Fruit fly (Drosophila melanogaster) whole organism, embryonic: Measurements from ENCODE around the gene Hand.
A peak's percentile ranks its signal among the peaks of the same experiment; 100 is the strongest.

Experiments used
- CG10147 ChIP-seq: fragments of 200-800 bp; sonication (Bioruptor generic); optimal IDR thresholded peaks from 2 replicates; lab custom pipeline; 2019; ENCODE audit warnings: missing biosample characterization, mild to moderate bottlenecking, missing genetic modification characterization, moderate library complexity
- CG10959 ChIP-seq: fragments of 200-800 bp; sonication (Bioruptor generic); IDR thresholded peaks from 2 replicates; pipeline ENCODE4 v1.3.6; 2022; ENCODE audit warnings: missing biosample characterization, missing genetic modification characterization
- CG12155 ChIP-seq: fragments of 200-800 bp; sonication (Bioruptor generic); optimal IDR thresholded peaks from 3 replicates; lab custom pipeline; 2016; ENCODE audit warnings: missing biosample characterization, missing genetic modification characterization
- CG12659 ChIP-seq: fragments of 200-800 bp; sonication (Bioruptor generic); optimal IDR thresholded peaks from 3 replicates; lab custom pipeline; 2017; ENCODE audit warnings: mild to moderate bottlenecking, missing biosample characterization, missing genetic modification reagents, missing genetic modification characterization
- CG1603 ChIP-seq: fragments of 200-800 bp; sonication (Bioruptor generic); optimal IDR thresholded peaks from 2 replicates; lab custom pipeline; 2019; ENCODE audit warnings: missing biosample characterization, mild to moderate bottlenecking, missing genetic modification characterization, moderate library complexity
- CG17361 ChIP-seq: fragments of 200-800 bp; sonication (Bioruptor generic); IDR thresholded peaks from 3 replicates; pipeline ENCODE4 v1.3.6; 2022; ENCODE audit warnings: missing biosample characterization, missing genetic modification characterization
- CG1832 ChIP-seq: fragments of 200-800 bp; sonication (Bioruptor generic); optimal IDR thresholded peaks from 2 replicates; lab custom pipeline; 2017; ENCODE audit warnings: missing biosample characterization, mild to moderate bottlenecking, missing genetic modification characterization, inconsistent platforms
- CG2678 ChIP-seq: fragments of 200-800 bp; sonication (Bioruptor generic); optimal IDR thresholded peaks from 3 replicates; lab custom pipeline; 2019; ENCODE audit warnings: missing biosample characterization, mild to moderate bottlenecking, missing genetic modification characterization, moderate library complexity
- CG30403 ChIP-seq: fragments of 200-800 bp; sonication (Bioruptor generic); optimal IDR thresholded peaks from 3 replicates; lab custom pipeline; 2016; ENCODE audit warnings: missing biosample characterization, missing genetic modification characterization
- CG34422 ChIP-seq: fragments of 200-800 bp; sonication (Bioruptor generic); IDR thresholded peaks from 3 replicates; pipeline ENCODE4 v1.3.6; 2022; ENCODE audit warnings: missing biosample characterization, missing genetic modification characterization
- CG4328 ChIP-seq: fragments of 200-800 bp; sonication (Bioruptor generic); optimal IDR thresholded peaks from 3 replicates; lab custom pipeline; 2017; ENCODE audit warnings: missing biosample characterization, missing genetic modification reagents, missing genetic modification characterization
- CG4707 ChIP-seq: fragments of 200-800 bp; sonication (Bioruptor generic); optimal IDR thresholded peaks from 2 replicates; lab custom pipeline; 2018; ENCODE audit warnings: missing biosample characterization, mild to moderate bottlenecking, missing genetic modification characterization, moderate library complexity
- CG6654 ChIP-seq: fragments of 200-800 bp; sonication (Bioruptor generic); optimal IDR thresholded peaks from 2 replicates; lab custom pipeline; 2017; ENCODE audit warnings: missing biosample characterization, mild to moderate bottlenecking, missing genetic modification characterization
- CG6791 ChIP-seq: fragments of 200-800 bp; sonication (Bioruptor generic); IDR thresholded peaks from 3 replicates; pipeline ENCODE4 v1.3.6; 2022; ENCODE audit warnings: missing biosample characterization, missing genetic modification characterization; ENCODE audit not compliant: partially characterized antibody
- CG7839 ChIP-seq: fragments of 200-800 bp; sonication (Bioruptor generic); optimal IDR thresholded peaks from 3 replicates; lab custom pipeline; 2018; ENCODE audit warnings: missing biosample characterization, mild to moderate bottlenecking, missing genetic modification characterization, moderate library complexity
- CG8281 ChIP-seq: fragments of 200-800 bp; sonication (Bioruptor generic); optimal IDR thresholded peaks from 2 replicates; lab custom pipeline; 2018; ENCODE audit warnings: missing biosample characterization, mild to moderate bottlenecking, missing genetic modification characterization, moderate library complexity
- CG8290 ChIP-seq, 3 experiments: fragments of 200-800 bp; sonication (Bioruptor generic); optimal IDR thresholded peaks; 2 replicates each; lab custom pipeline; 2016 to 2019; ENCODE audit warnings: missing biosample characterization in 3 of 3, missing genetic modification characterization in 3 of 3, mild to moderate bottlenecking in 2 of 3, moderate library complexity in 1 of 3
- CG8388 ChIP-seq: fragments of 200-800 bp; sonication (Bioruptor generic); optimal IDR thresholded peaks from 2 replicates; lab custom pipeline; 2019; ENCODE audit warnings: missing biosample characterization, mild to moderate bottlenecking, missing genetic modification characterization, moderate library complexity
- CG8478 ChIP-seq: fragments of >200 bp; optimal IDR thresholded peaks from 2 replicates; lab custom pipeline; 2018
- CG9817 ChIP-seq: fragments of 200-800 bp; sonication (Bioruptor generic); optimal IDR thresholded peaks from 2 replicates; lab custom pipeline; 2018; ENCODE audit warnings: missing biosample characterization, mild to moderate bottlenecking, missing genetic modification characterization, moderate library complexity
- CHES-1-like ChIP-seq: fragments of 200-800 bp; sonication (Bioruptor generic); optimal IDR thresholded peaks from 2 replicates; lab custom pipeline; 2016; ENCODE audit warnings: missing biosample characterization, missing genetic modification characterization
- CoRest ChIP-seq: fragments of 200-800 bp; sonication (Bioruptor generic); optimal IDR thresholded peaks from 3 replicates; lab custom pipeline; 2018; ENCODE audit warnings: missing biosample characterization, mild to moderate bottlenecking, missing genetic modification characterization, moderate library complexity
- D19A ChIP-seq: fragments of 200-800 bp; optimal IDR thresholded peaks from 3 replicates; lab custom pipeline; 2019; ENCODE audit warnings: missing biosample characterization, mild to moderate bottlenecking, missing genetic modification characterization, moderate library complexity
- Deaf1 ChIP-seq: fragments of 200-800 bp; optimal IDR thresholded peaks from 3 replicates; lab custom pipeline; 2019; ENCODE audit warnings: missing biosample characterization, mild to moderate bottlenecking, missing genetic modification characterization, moderate library complexity
- Dp ChIP-seq: fragments of 200-800 bp; sonication (Bioruptor generic); optimal IDR thresholded peaks from 2 replicates; lab custom pipeline; 2018; ENCODE audit warnings: missing biosample characterization, mild to moderate bottlenecking, missing genetic modification characterization, moderate library complexity
- E2f2 ChIP-seq: fragments of 200-800 bp; sonication (Bioruptor generic); IDR thresholded peaks from 2 replicates; pipeline ENCODE4 v1.3.6; 2022; ENCODE audit warnings: missing biosample characterization, missing genetic modification characterization
- H15 ChIP-seq: fragments of 200-800 bp; sonication (Bioruptor generic); IDR thresholded peaks from 3 replicates; pipeline ENCODE4 v1.3.6; 2022; ENCODE audit warnings: missing biosample characterization, missing genetic modification characterization
- Hmx ChIP-seq: fragments of 200-800 bp; sonication (Bioruptor generic); optimal IDR thresholded peaks from 2 replicates; lab custom pipeline; 2016; ENCODE audit warnings: missing biosample characterization, missing genetic modification characterization
- Hr3 ChIP-seq: fragments of 200-800 bp; sonication (Bioruptor generic); optimal IDR thresholded peaks from 3 replicates; lab custom pipeline; 2016; ENCODE audit warnings: missing biosample characterization, missing genetic modification characterization
- Lhr ChIP-seq: fragments of 200-800 bp; sonication (Bioruptor generic); optimal IDR thresholded peaks from 3 replicates; lab custom pipeline; 2017; ENCODE audit warnings: mild to moderate bottlenecking, missing biosample characterization, missing genetic modification reagents, missing genetic modification characterization
- Neu2 ChIP-seq: fragments of 200-800 bp; sonication (Bioruptor generic); optimal IDR thresholded peaks from 3 replicates; lab custom pipeline; 2016; ENCODE audit warnings: missing biosample characterization, missing genetic modification characterization, borderline replicate concordance
- Pdp1 ChIP-seq, 2 experiments: fragments of 200-800 bp; sonication (Bioruptor generic); optimal IDR thresholded peaks; 3 replicates each; lab custom pipeline; 2016; ENCODE audit warnings: missing biosample characterization in 2 of 2, missing genetic modification characterization in 2 of 2, mild to moderate bottlenecking in 1 of 2, moderate library complexity in 1 of 2
- br ChIP-seq: fragments of >200 bp; optimal IDR thresholded peaks from 2 replicates; lab custom pipeline; 2017
- dimm ChIP-seq: fragments of 200-800 bp; sonication (Bioruptor generic); IDR thresholded peaks from 2 replicates; pipeline ENCODE4 v1.3.6; 2022; ENCODE audit warnings: missing biosample characterization, missing genetic modification characterization
- esg ChIP-seq: fragments of 200-800 bp; sonication (Bioruptor generic); conservative IDR thresholded peaks from 2 replicates; pipeline ENCODE4 v1.3.6; 2022; ENCODE audit warnings: missing biosample characterization, missing genetic modification characterization
- eve ChIP-seq, 2 experiments: fragments of >200 bp; optimal IDR thresholded peaks; 2 replicates each; lab custom pipeline; 2017; ENCODE audit warnings: missing biosample characterization in 2 of 2, missing genetic modification characterization in 2 of 2
- eyg ChIP-seq: fragments of 200-800 bp; sonication (Bioruptor generic); optimal IDR thresholded peaks from 3 replicates; lab custom pipeline; 2016; ENCODE audit warnings: missing biosample characterization, missing genetic modification characterization
- fru ChIP-seq: fragments of >200 bp; optimal IDR thresholded peaks from 2 replicates; lab custom pipeline; 2017
- ftz-f1 ChIP-seq: fragments of 200-800 bp; sonication (Bioruptor generic); optimal IDR thresholded peaks from 2 replicates; lab custom pipeline; 2016; ENCODE audit warnings: missing biosample characterization, missing genetic modification characterization
- gce ChIP-seq: fragments of 200-800 bp; sonication (Bioruptor generic); IDR thresholded peaks from 3 replicates; pipeline ENCODE4 v1.3.6; 2022; ENCODE audit warnings: missing biosample characterization, missing genetic modification characterization
- insv ChIP-seq, 2 experiments: fragments of 200-800 bp; sonication (Bioruptor generic); optimal IDR thresholded peaks; 3 replicates each; lab custom pipeline; 2016 to 2018; ENCODE audit warnings: missing biosample characterization in 2 of 2, missing genetic modification characterization in 2 of 2
- nau ChIP-seq: fragments of 200-800 bp; sonication (Bioruptor generic); optimal IDR thresholded peaks from 3 replicates; lab custom pipeline; 2017; ENCODE audit warnings: missing biosample characterization, mild to moderate bottlenecking, missing genetic modification characterization, missing genetic modification reagents
- pfk ChIP-seq: fragments of 200-800 bp; sonication (Bioruptor generic); optimal IDR thresholded peaks from 2 replicates; lab custom pipeline; 2018; ENCODE audit warnings: missing biosample characterization, mild to moderate bottlenecking, missing genetic modification characterization, moderate library complexity
- pzg ChIP-seq: fragments of 200-800 bp; sonication (Bioruptor generic); optimal IDR thresholded peaks from 3 replicates; lab custom pipeline; 2018; ENCODE audit warnings: missing biosample characterization, mild to moderate bottlenecking, missing genetic modification characterization, moderate library complexity
- row ChIP-seq: fragments of 200-800 bp; sonication (Bioruptor generic); IDR thresholded peaks from 3 replicates; pipeline ENCODE4 v1.3.6; 2022; ENCODE audit warnings: missing biosample characterization, missing genetic modification characterization
- sens ChIP-seq: fragments of 200-800 bp; sonication (Bioruptor generic); peaks from one replicate; lab custom pipeline; 2016; ENCODE audit warnings: missing biosample characterization, missing genetic modification characterization
- shn ChIP-seq: fragments of 200-800 bp; sonication (Bioruptor generic); optimal IDR thresholded peaks from 3 replicates; lab custom pipeline; 2016; ENCODE audit warnings: missing biosample characterization, missing genetic modification characterization
- tx ChIP-seq: fragments of 200-800 bp; sonication (Bioruptor generic); optimal IDR thresholded peaks from 2 replicates; lab custom pipeline; 2016; ENCODE audit warnings: missing biosample characterization, missing genetic modification characterization
- wek ChIP-seq: fragments of 200-800 bp; sonication (Bioruptor generic); optimal IDR thresholded peaks from 3 replicates; lab custom pipeline; 2018; ENCODE audit warnings: missing biosample characterization, mild to moderate bottlenecking, missing genetic modification characterization, moderate library complexity

Gene Hand

DNA sequence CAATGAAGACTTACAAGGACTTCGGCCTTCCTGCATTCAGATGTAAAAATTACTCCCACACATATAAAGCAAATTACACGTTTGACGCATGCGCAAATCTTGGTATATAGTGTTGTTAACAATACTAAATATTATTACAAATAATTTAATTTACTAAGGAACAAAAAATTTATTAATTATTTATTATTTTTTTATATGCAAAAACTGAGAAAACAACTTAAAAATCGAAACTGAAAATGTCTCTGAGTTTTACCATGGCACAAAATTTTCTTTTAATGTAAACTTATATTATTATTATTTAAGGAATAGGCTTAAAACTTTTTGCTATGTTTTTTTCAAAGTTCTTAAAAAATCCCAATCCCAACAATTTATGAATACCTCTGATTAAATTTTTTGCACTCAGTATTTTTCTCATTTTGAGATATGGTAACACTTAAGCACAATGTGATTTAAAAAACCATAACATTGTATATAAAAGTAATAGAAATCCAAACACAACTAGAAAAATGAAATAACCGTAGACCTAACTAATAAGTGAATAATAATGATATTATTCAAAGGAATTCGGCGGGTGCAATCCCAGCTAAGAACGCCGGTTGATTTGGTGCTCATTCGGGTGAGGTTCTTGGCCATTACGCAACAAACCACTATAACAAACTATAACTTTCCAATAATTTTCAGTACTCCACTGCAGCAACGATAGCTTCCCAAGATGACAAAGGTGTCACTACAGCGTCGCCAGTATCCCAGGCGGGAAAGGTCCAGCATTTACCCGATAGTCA lies 36.1 kb upstream of the Hand start, which contains the start of the genes Schip1 and Cox10 (continued):
- TF ChIP-seq CoRest (tag; lab: Kevin White, UChicago), result peak; percentile 56
- TF ChIP-seq eyg (GFP tag; lab: Kevin White, UChicago), result no peak
- TF ChIP-seq CG12659 (GFP tag; lab: Kevin White, UChicago), result peak; percentile 29
- TF ChIP-seq Neu2 (GFP tag; lab: Kevin White, UChicago), result no peak
- no peak for TF ChIP-seq eve (GFP tag; optimal IDR thresholded peaks at IDR 0.05; lab: Kevin White, UChicago)
- peak; percentile 27 for TF ChIP-seq CG8388 (GFP tag; lab: Kevin White, UChicago)
- no peak for TF ChIP-seq H15 (GFP tag; lab: Robert Waterston, UW)
- TF ChIP-seq CG1832 (GFP tag; lab: Kevin White, UChicago), result no peak
- peak; percentile 45; the same call in 1 of the 2 replicates for TF ChIP-seq E2f2 (GFP tag; lab: Robert Waterston, UW)
- TF ChIP-seq CG17361, result peak; percentile 26; the same call in 1 of the 3 replicates
- no peak for TF ChIP-seq CG4707
- no peak for TF ChIP-seq CG9817 (tag; lab: Kevin White, UChicago)
- no peak for TF ChIP-seq Lhr (GFP tag; lab: Kevin White, UChicago)
- TF ChIP-seq Hr3 (GFP tag; lab: Kevin White, UChicago), result peak; percentile 2
- no peak for TF ChIP-seq insv (GFP tag; optimal IDR thresholded peaks at IDR 0.05; lab: Kevin White, UChicago)
- TF ChIP-seq CG8281 (tag; lab: Kevin White, UChicago), result no peak
- TF ChIP-seq wek, result peak; percentile 61
- no peak for TF ChIP-seq fru (lab: Kevin White, UChicago)
- no peak for TF ChIP-seq br
- peak; percentile 53 for TF ChIP-seq D19A
- TF ChIP-seq CG1603 (tag; lab: Kevin White, UChicago), result peak; percentile 10
- TF ChIP-seq CG10147 (GFP tag; lab: Kevin White, UChicago), result no peak
- no peak for TF ChIP-seq Hmx
- TF ChIP-seq, all 482 proteins: peak for 50

DNA sequence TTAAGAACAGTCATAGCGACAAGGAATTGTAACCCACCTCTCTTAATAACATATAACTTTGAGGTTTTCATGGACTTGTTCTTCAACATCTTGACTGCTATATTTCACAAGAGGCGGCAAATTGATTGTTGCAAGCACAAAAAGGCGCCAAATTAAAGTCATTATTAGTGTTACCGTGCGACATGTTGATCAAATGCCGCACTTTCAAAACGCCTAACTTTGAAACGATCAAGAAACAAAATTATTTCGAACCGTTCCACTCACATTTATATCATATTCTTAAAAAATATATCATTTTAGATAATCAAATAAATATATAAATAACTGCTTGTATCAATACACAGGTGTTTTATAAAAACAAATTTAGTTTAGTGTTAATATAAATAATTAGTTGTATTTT lies 32.6 kb upstream of the Hand start, which contains the start of gene RnrL:
Gene RnrL, minus strand, starts transcription at position 154 of the 400 bp plus-strand sequence.
- TF ChIP-seq gce (no peak), esg (GFP tag; lab: Robert Waterston, UW) (no peak), CG8478 (lab: Kevin White, UChicago) (no peak), CG8281 (tag; lab: Kevin White, UChicago) (no peak), CG34422 (GFP tag; lab: Robert Waterston, UW) (no peak), CG30403 (GFP tag; lab: Kevin White, UChicago) (no peak), shn (GFP tag; lab: Kevin White, UChicago) (no peak), Deaf1 (tag; lab: Kevin White, UChicago) (no peak), CG6791 (GFP tag; lab: Robert Waterston, UW) (no peak), sens (GFP tag; lab: Kevin White, UChicago) (peak; percentile 10), ftz-f1 (GFP tag; lab: Kevin White, UChicago) (no peak), CG12155 (no peak), dimm (GFP tag; lab: Robert Waterston, UW) (no peak), CG4328 (no peak), E2f2 (GFP tag; lab: Robert Waterston, UW) (peak; percentile 80), CHES-1-like (no peak), CG2678 (tag; lab: Kevin White, UChicago) (no peak), row (peak; percentile 39; the same call in 2 of the 3 replicates), tx (GFP tag; lab: Kevin White, UChicago) (no peak), CG6654 (GFP tag; lab: Kevin White, UChicago) (no peak), CG8290 (GFP tag; optimal IDR thresholded peaks at IDR 0.05; lab: Kevin White, UChicago) (peak; percentile 46), CG8290 (tag; optimal IDR thresholded peaks at IDR 0.05; lab: Kevin White, UChicago) (no peak), pzg (peak; percentile 40), pfk (GFP tag; lab: Kevin White, UChicago) (peak; percentile 85), Dp (GFP tag; lab: Kevin White, UChicago) (peak; percentile 75), CG10959 (GFP tag; lab: Robert Waterston, UW) (no peak), CG7839 (tag; lab: Kevin White, UChicago) (no peak), Pdp1 (GFP tag; optimal IDR thresholded peaks at IDR 0.05; lab: Kevin White, UChicago) (no peak), nau (no peak)
